Fruit fly (Drosophila melanogaster) whole organism, larva: ENCODE results near the gene pps.
"Not testable (repeated sequence)": the region's sequence is repeated elsewhere in the genome, so short reads cannot be mapped to it uniquely, and the experiment has no call there.

ENCODE experiments used
- noc ChIP-seq: fragments of 200-800 bp; sonication (Bioruptor generic); optimal IDR thresholded peaks from 3 replicates; lab custom pipeline; 2019; ENCODE audit warnings: missing biosample characterization, mild to moderate bottlenecking, missing genetic modification characterization, moderate library complexity

pps gene

DNA sequence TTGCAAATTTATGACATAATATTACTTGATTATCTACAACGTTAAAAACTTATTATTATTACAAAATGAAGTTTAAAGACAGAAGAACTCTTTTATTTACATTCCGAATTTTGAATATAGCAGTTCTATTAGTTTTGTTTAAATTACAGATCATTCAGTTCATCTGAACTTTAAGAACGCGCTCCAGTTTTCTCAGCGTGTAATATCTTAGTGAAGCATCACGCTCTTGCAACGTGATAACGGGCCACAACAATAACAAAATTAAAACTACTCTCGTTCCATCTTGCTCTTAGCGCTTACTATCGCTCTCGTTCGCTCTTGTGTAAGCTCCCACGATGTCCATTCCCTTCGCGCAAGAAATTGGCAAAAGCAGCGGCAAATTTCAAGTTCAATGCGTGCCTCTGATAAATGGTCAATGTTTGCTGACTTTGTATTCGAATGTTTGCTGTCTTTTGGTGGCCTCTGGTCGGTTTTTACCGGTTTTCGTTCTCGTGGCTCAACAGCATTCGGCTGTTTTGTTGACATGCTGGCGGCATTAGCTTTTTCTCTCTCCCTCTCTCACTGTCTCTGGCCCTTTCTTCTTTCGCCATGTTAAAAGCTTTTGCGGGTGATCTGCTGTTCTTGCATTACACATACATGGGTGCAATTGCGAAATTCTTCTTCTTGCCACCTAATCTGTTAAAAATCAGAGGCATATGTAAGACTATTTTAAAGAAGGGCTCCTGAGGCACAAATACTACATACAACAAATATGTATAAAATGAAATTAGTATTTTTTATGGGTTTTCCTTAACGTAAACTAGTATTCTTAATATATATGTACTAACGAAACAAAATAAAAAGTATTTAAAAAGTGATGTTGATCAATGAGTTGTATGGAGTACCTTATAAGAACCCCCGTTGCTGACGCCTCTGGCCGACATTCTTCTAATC is 29.2 kb downstream of the pps start:
- peak; percentile 92 for TF ChIP-seq noc (tag; lab: Kevin White, UChicago)

DNA sequence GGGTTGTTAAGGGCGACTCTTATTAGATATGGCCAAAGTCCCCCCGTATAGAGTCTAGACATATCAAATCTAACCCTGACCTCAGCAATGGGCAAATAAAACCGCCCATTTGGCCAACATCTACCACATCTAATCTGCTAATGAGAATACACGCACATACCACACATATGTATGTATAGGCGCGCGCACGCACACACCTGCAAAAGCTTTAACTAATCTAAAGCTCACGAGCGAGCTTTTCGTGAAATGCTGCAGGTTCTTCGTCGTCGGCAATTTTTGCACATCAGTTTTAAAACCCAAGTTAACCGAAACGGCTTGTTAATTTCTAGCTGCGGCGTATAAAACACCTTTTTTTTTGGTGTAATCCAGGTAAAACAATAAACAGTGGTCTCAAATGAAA is 30.1 kb downstream of the pps start:
- TF ChIP-seq noc (tag; lab: Kevin White, UChicago), result no peak

DNA sequence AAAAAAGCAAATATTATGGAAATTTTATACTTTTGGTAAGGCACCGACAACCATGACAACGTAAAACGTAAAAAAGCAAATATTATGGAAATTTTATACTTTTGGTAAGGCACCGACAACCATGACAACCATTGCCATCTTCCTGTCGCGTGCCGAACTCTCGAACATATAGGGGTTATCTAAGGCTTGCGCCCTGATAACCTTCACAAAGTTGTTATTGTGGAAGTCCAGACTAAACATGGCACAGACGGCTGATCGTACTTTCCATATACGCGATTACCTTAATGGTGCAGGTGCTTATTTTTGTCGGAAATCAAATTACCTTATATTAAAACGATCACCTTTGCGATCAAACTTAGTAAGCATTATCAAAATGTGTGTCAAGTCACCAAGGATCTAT is 31.8 kb downstream of the pps start:
- TF ChIP-seq noc (tag; lab: Kevin White, UChicago), result no peak

DNA sequence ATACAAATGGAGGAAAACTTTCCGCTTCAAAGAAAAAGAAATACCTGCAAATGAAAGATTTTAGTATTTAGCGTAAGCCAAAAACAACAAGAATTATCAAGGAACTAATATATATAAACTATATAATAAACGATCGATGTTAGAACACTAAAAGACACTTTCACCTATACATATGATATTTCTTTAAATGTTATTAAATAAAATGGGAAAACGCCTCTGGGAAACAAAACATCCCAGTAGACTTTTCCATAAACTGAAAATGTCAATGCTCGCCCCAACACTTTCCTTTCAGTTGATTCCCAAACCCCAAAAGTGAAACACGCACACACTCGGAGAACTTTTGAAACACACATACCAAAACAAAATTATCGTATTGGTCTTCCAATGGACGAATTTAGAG is 33.7 kb downstream of the pps start, which contains the start of gene vrs:
TSS of gene vrs (plus strand) at position 301 of the 400 bp plus-strand sequence.
- TF ChIP-seq noc (tag; lab: Kevin White, UChicago), result no peak

DNA sequence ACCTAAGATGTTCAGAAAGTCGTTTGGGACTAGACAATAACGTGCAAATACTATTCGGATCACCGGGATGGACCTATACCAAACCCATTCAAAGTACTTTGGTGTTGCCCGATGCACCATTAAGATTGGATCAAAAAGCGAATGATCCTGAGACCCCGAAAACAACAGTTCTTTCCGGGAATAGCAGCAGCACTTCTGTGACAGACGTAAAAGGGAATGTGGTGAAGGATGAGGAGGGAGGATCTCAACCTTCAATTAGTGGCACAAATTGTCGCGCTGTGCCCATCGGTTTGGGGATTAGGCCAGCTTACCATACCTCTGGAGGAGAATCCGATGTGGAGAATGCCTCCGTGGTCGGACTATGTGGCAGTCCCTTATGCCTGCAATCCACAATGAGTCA is 34.7 kb downstream of the pps start:
- no peak for TF ChIP-seq noc (tag; lab: Kevin White, UChicago)

DNA sequence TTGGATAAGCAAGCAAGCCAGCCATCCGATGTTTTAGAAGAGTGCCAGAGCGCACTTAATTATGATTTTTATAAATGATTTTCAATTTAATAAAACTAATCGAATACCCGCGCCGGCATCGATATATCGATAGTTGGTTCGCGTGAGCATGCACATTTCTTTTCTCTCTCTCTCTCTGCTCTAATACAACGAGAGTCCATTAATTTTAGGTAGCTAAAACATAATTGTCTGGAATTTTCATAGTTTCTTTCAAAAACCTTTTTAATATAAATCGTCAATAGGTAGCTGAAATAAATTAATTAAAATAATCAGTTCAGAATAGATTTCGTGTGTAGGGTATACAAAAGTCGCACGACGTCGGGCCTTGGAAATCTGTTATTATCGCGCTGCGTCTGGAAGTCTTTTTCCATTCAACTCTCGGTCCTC is 35.3 kb downstream of the pps start, which contains the start of gene CG18549:
TSS of gene CG18549 (plus strand) at position 408 of the 426 bp plus-strand sequence.
- TF ChIP-seq noc (tag; lab: Kevin White, UChicago), result peak; percentile 99

DNA sequence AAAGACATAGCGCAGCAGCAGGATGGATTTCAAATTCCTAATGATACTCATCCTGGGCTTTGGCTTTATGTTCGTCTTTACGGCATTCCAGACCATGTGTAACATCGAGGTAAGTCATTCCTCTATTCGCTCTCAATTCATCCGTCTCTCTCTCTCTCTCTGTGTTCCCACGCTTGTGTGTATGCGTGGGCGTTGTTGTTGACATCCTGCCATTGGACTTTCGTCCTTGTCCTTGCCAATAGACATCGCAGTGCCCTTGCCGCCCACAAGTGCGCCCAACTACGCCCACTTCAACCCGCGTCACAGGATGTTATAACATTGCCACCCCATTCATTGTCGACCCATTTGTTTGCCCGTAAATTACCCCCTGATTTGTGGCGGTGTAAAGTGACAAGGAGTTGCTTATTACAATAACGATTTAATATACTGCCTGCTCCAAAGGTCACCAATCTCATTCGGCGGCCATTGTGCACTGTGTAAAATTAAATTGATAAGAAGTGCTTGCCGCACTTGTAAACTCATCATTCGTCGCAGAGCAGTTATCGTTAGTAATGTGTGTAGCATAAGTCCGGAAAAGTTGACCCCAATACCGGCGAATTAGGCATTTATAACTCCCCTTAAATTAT is 36.1 kb downstream of the pps start:
- TF ChIP-seq noc (tag; lab: Kevin White, UChicago), result no peak

DNA sequence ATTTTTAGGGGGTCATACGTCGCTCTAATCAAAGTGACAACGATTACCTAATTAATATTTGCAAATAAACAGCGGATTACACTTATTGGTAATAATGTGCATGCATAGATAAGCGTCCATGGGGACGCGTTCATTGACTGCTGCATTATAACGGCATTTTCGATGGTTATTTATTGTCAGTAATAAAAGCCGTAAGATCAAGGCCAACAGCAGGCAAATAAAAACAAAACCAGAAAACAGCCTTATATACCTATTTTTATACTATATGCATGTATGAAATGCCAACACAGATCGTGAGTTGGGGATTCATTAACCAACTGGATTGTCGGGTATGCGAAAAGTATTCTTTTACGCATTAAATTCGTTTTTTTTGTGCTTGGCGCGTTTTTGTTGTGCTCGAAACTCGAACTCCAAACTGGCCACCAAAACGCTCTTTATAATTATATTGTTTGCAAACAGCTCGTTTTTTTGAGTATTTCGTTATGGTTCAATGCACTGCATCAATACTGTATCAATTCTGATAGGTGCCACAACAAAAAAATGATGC is 37.2 kb downstream of the pps start:
- TF ChIP-seq noc (tag; lab: Kevin White, UChicago), result no peak

DNA sequence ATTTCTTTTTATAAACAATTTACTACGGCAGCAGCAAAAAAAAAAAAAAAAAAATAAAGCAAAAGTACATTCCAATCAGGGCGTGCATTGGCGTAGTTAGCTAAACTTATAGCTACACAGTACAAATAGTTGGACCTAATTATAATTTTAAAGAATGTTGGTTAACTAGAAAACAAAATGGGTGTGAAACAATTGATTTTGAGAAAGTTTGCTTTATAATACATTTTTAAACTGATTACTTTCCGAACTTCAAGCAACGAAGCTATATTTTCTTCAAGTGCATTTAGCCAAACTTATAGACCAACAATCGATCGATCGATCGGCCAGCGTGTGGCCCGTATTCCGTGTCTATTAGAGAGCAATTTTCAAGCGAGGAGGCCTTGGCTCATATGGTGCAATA is 37.7 kb downstream of the pps start:
- no peak for TF ChIP-seq noc (tag; lab: Kevin White, UChicago)

DNA sequence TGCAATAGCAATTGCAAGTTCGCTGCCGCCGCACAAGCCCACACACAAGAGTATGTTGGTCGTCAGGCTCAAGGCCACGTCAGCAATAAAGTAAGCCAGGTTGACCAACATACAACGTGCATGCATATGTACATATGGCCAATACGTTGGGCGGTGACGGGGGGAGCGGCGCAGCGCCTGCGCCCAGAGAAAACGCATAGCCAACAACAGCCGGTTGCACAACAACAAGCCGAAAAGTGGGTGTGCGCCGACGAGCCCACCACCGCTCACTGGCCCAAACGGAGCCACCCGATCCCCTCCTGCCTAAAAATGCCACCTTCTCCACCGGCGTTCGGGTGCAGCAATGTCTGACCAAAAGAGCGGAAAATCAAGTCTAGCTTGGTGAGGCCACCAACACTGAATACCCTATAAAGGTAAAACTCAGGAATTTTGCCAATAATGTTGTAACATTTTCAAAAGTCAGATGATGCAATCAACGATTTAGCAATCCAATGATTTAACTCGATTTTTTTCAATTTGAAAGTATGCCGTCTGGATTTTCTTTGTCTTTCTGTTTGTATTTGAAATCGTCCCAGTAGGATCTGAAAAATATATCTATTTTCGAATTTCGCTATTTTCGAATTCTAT is 38.4 kb downstream of the pps start, which contains the start of gene CG5509:
TSS of gene CG5509 (plus strand) at position 577 of the 627 bp plus-strand sequence.
- no peak for TF ChIP-seq noc (tag; lab: Kevin White, UChicago)

DNA sequence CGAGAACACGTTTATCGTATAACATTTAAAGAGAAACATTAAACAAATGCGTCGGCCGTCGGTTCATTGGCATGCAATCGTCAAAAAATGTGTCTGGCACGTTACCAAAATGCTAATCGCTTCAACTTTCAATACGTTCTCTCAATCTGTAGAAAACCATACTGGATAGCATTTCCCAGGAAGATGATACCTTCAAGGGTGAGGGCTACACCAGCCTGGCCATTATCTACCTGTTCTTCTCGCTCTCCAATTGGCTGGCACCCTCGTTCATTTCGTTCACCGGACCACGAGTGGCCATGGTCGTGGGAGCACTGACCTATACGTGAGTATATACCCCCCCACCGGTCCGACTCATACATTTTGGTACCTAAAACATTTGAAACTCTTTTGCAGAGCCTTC is 40.9 kb downstream of the pps start:
- TF ChIP-seq noc (tag; lab: Kevin White, UChicago), result no peak

DNA sequence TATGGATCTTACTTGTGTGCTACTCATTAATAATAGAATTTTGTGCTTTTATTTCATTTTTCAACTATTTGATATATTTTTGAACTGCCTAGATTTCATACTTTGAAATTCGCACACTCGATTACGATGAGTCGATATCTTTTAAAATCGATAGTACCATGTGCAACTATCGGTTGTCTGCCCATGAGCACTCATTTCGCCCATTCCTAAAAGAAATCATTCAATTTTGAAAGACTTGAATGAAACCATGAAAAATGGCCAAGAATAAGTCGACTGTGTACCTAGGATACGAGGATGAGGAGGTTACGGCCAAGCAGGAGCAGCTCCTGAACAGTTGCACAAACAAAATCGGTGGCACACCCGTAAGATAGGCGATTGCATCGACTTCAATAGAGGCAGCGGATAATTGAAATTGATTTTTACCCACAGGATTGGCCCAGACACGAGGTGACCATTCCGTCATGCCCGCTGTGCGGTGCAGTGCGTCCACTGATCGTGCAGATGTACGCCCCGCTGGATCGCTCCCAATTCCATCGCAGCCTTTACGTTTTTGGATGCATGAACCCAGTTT is 42.8 kb downstream of the pps start, which contains the start of gene trus:
TSS of gene trus (plus strand) at position 204 of the 571 bp plus-strand sequence.
- no peak for TF ChIP-seq noc (tag; lab: Kevin White, UChicago)

DNA sequence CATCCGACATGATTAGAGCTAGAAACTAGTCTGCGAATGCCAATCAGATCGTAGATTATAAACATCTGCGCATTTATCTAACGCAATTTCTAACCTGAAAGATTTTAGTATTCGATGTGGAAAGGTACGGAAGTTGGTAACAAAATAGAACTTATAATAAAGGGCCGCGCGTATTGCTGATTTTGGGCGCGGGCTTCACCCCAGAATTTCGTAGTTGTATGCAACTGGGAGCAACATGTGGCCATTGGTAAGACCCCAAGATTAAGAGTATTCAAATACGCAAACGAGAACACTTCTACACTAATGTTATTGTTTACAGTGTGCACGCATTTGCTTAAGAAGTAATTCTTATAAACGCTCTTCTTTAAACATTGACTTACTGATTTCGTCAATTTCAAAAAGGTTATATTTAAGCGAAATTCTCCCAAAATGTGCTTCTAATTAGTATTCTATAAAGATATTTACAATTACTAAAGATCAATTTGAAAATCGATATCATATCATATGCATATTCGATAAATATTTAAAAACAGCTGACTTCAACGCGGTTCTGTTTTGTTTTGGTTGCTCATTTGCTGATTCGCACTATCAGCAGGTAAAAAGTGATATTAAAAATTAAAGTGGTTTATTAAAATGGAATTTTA is 46.4 kb downstream of the pps start, which contains the start of the genes CG5961 and Polr3C:
TSS of gene CG5961 (minus strand) at position 416 of the 644 bp plus-strand sequence.
TSS of gene Polr3C (plus strand) at position 536 of the 644 bp plus-strand sequence.
- no peak for TF ChIP-seq noc (tag; lab: Kevin White, UChicago)

DNA sequence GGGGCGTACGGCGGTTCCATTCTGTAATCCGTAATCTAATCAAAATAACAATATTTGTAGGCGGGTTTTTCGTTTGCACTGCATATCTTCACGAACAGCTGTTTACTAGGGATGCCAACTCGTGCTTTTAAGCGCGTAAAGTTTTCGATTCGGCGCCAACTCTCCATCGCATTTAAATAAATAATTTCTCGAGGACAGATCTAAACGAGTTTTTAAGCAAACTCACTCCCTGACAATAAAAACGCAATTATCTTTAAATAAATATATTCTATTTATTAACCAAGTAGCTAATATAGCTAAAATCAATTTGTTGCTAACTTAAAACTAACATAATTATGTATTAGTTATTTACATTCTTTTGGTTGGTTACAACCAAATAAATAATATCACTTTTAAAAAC is 51.6 kb downstream of the pps start, which contains the start of gene CG5608:
TSS of gene CG5608 (minus strand) at position 101 of the 400 bp plus-strand sequence.
- not testable (repeated sequence) for TF ChIP-seq noc (tag; lab: Kevin White, UChicago)
